Fruit fly (Drosophila melanogaster): ENCODE data around the gene IFT57.

DNA sequence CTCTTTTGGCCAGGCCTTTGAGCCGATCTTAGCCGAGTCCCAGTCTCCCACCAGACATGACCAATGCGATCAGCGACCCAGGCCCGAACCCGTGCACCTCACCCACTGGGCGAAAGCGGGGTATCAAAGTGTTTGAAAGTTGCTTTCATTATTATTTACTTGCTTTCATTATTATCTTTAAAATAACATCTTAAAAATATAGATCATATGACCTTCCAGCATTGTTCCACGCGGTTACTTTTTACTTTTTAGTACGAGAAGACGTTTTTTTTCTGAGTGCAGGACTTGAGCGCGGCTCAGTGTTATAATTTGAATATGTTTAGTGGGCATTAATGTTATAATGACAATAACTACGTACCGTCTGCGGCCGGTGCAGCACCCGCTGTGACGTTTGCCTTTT is 12.5 kb downstream of the IFT57 start:
- TF ChIP-seq psq (optimal IDR thresholded peaks at IDR 0.05) (no peak), insv (optimal IDR thresholded peaks at IDR 0.05) (no peak), Sin3A (optimal IDR thresholded peaks at IDR 0.05) (no peak)
